Worm (Caenorhabditis elegans) whole organism, mixed stage, embryonic: ENCODE data around the gene C50F4.4.

ENCODE experiments used
- nhr-237 ChIP-seq: fragments of 150-350 bp; optimal IDR thresholded peaks from 2 replicates; lab custom pipeline; 2014; ENCODE audit warnings: missing biosample characterization, missing genetic modification characterization
- sem-2 ChIP-seq: fragments of 200-800 bp; sonication (Bioruptor generic); optimal IDR thresholded peaks from 2 replicates; lab custom pipeline; 2018; ENCODE audit warnings: mild to moderate bottlenecking, missing genetic modification characterization, missing compliant biosample characterization
- snpc-4 ChIP-seq: fragments of 150-350 bp; optimal IDR thresholded peaks from 2 replicates; lab custom pipeline; 2014; ENCODE audit warnings: missing biosample characterization, missing genetic modification characterization
- unc-120 ChIP-seq: sonication (generic microtip); optimal IDR thresholded peaks from 2 replicates; lab custom pipeline; 2017; ENCODE audit warnings: missing genetic modification characterization, missing compliant biosample characterization; ENCODE audit not compliant: poor library complexity, severe bottlenecking
- ztf-11 ChIP-seq: fragments of 150-350 bp; optimal IDR thresholded peaks from 2 replicates; lab custom pipeline; 2014; ENCODE audit warnings: missing biosample characterization, missing genetic modification characterization

- TF ChIP-seq unc-120 (tag; lab: Kevin White, UChicago): no peak
- no peak for TF ChIP-seq sem-2 (GFP tag; lab: Kevin White, UChicago)
- TF ChIP-seq snpc-4 (tag; lab: Kevin White, UChicago): no peak
- TF ChIP-seq nhr-237 (tag; lab: Kevin White, UChicago): no peak
- TF ChIP-seq ztf-11: no peak
Observed at ce11 chrV:9499295-9499694, 37.3 kb upstream of the C50F4.4 start.
